Comparison of ENCODE assay signal across 7 fruit fly cellular contexts in the genomic region with DNA sequence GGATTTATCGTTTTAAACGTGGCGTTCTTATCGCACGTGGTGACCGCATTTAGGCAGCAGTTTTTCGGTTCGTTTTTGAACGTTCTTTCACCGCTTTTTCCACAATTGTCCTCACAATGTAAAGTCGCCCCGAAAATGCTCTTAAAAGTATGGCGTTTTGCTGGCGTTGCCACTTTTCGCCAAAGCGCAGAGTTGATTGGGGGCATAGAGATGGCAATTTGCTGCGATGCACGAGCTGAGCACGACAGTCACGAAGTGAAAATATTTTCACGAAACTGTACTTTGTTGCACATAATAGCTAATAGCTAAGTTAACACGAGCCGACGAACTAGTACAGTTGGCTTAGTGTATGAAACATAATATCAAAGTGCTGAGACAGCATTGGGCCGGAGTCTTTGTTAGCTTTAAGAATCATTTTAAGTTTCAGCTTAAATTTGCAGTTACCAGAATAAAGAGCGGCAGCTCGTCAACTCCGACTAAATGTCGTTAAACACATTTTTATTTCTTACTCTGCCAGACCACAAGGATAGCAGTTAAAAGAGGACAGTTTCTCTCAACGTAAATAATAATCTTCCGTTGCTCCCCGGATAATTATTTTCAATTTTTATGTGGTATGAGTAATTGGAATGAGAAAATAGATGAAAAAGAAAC.
TF ChIP-seq lines count a peak whose summit lies in the region.

A gene (minus strand): TSS at position 155 of the 651 bp plus-strand sequence.

- TF ChIP-seq CTCF in S2 (optimal IDR thresholded peaks at IDR 0.05; lab: Kevin White, UChicago) = peak; percentile 36 to 46
- TF ChIP-seq CTCF in whole organism, embryonic (GFP tag; optimal IDR thresholded peaks at IDR 0.05; lab: Kevin White, UChicago) = no peak

TF ChIP-seq in Kc167, 6 proteins besides CTCF, POLR2A, EP300 and RAD21:
- no peak for TF ChIP-seq psq (optimal IDR thresholded peaks at IDR 0.05; lab: Kevin White, UChicago)
- no peak for TF ChIP-seq h (optimal IDR thresholded peaks at IDR 0.05; lab: Kevin White, UChicago)
- no peak for TF ChIP-seq insv (optimal IDR thresholded peaks at IDR 0.05; lab: Kevin White, UChicago)
- no peak for TF ChIP-seq ttk (optimal IDR thresholded peaks at IDR 0.05; lab: Kevin White, UChicago)
- TF ChIP-seq Myc (optimal IDR thresholded peaks at IDR 0.05; lab: Kevin White, UChicago) = no peak
- TF ChIP-seq Sin3A (optimal IDR thresholded peaks at IDR 0.05; lab: Kevin White, UChicago) = peak; percentile 23

TF ChIP-seq in whole organism, adult, 20 proteins besides CTCF, POLR2A, EP300 and RAD21:
- TF ChIP-seq CG1620 (GFP tag; optimal IDR thresholded peaks at IDR 0.05; lab: Kevin White, UChicago) (peak; percentile 69), Mnt (GFP tag; optimal IDR thresholded peaks at IDR 0.05; lab: Kevin White, UChicago) (peak; percentile 27), tj (GFP tag; optimal IDR thresholded peaks at IDR 0.05; lab: Kevin White, UChicago) (peak; percentile 38), Crg-1 (GFP tag; optimal IDR thresholded peaks at IDR 0.05; lab: Kevin White, UChicago) (no peak)

TF ChIP-seq in whole organism, embryonic, 481 proteins besides CTCF, POLR2A, EP300 and RAD21 (continues in another document):
- TF ChIP-seq hkb (optimal IDR thresholded peaks at IDR 0.05; lab: Kevin White, UChicago) (no peak), hkb (GFP tag; IDR thresholded peaks at IDR 0.05; lab: Robert Waterston, UW) (no peak), ac (GFP tag; optimal IDR thresholded peaks at IDR 0.05; lab: Kevin White, UChicago) (no peak), CG15479 (GFP tag; optimal IDR thresholded peaks at IDR 0.05; lab: Kevin White, UChicago) (no peak), CG4328 (GFP tag; optimal IDR thresholded peaks at IDR 0.05; lab: Kevin White, UChicago) (no peak), dm (GFP tag; optimal IDR thresholded peaks at IDR 0.05; lab: Kevin White, UChicago) (peak; percentile 55), org-1 (GFP tag; optimal IDR thresholded peaks at IDR 0.05; lab: Kevin White, UChicago) (no peak), ci (GFP tag; IDR thresholded peaks at IDR 0.05; lab: Robert Waterston, UW) (peak; percentile 47; the same call in 1 of the 3 replicates), rib (GFP tag; IDR thresholded peaks at IDR 0.05; lab: Robert Waterston, UW) (no peak), Atf3 (GFP tag; optimal IDR thresholded peaks at IDR 0.05; lab: Kevin White, UChicago) (peak; percentile 13), ash1 (GFP tag; optimal IDR thresholded peaks at IDR 0.05; lab: Kevin White, UChicago) (no peak), BtbVII (GFP tag; optimal IDR thresholded peaks at IDR 0.05; lab: Kevin White, UChicago) (no peak), CG6254 (GFP tag; optimal IDR thresholded peaks at IDR 0.05; lab: Kevin White, UChicago) (no peak), mam (GFP tag; optimal IDR thresholded peaks at IDR 0.05; lab: Kevin White, UChicago) (peak; percentile 65), Sry-δ (GFP tag; optimal IDR thresholded peaks at IDR 0.05; lab: Kevin White, UChicago) (peak; percentile 92), ftz-f1 (GFP tag; optimal IDR thresholded peaks at IDR 0.05; lab: Kevin White, UChicago) (no peak), CG1529 (GFP tag; optimal IDR thresholded peaks at IDR 0.05; lab: Kevin White, UChicago) (no peak), fd64A (GFP tag; optimal IDR thresholded peaks at IDR 0.05; lab: Kevin White, UChicago) (no peak), wor (GFP tag; IDR thresholded peaks at IDR 0.05; lab: Robert Waterston, UW) (no peak)

TF ChIP-seq in whole organism, prepupa, 60 proteins besides CTCF, POLR2A, EP300 and RAD21:
- TF ChIP-seq lz (GFP tag; optimal IDR thresholded peaks at IDR 0.05; lab: Kevin White, UChicago) = peak; percentile 40
- peak; percentile 44 for TF ChIP-seq cyc (GFP tag; optimal IDR thresholded peaks at IDR 0.05; lab: Kevin White, UChicago)
- peak; percentile 5 for TF ChIP-seq CG3032 (tag; optimal IDR thresholded peaks at IDR 0.05; lab: Kevin White, UChicago)
- no peak for TF ChIP-seq Ets21C (GFP tag; optimal IDR thresholded peaks at IDR 0.05; lab: Kevin White, UChicago)
- TF ChIP-seq CG31627 (GFP tag; optimal IDR thresholded peaks at IDR 0.05; lab: Kevin White, UChicago) = peak; percentile 52
- no peak for TF ChIP-seq CG6276 (GFP tag; optimal IDR thresholded peaks at IDR 0.05; lab: Kevin White, UChicago)
- TF ChIP-seq Ets96B (tag; optimal IDR thresholded peaks at IDR 0.05; lab: Kevin White, UChicago) = no peak
- TF ChIP-seq Gug (GFP tag; IDR thresholded peaks at IDR 0.05; lab: Robert Waterston, UW) = no peak
- peak; percentile 73 for TF ChIP-seq dsx (GFP tag; optimal IDR thresholded peaks at IDR 0.05; lab: Kevin White, UChicago; ENCODE audit: poor library complexity, severe bottlenecking)
- TF ChIP-seq CG1621 (tag; optimal IDR thresholded peaks at IDR 0.05; lab: Kevin White, UChicago) = no peak
- TF ChIP-seq esn (GFP tag; optimal IDR thresholded peaks at IDR 0.05; lab: Kevin White, UChicago) = peak; percentile 39
- TF ChIP-seq CG6854 (GFP tag; optimal IDR thresholded peaks at IDR 0.05; lab: Kevin White, UChicago) = peak; percentile 19
- no peak for TF ChIP-seq pdm3 (GFP tag; optimal IDR thresholded peaks at IDR 0.05; lab: Kevin White, UChicago)
- TF ChIP-seq CG11762 (GFP tag; optimal IDR thresholded peaks at IDR 0.05; lab: Kevin White, UChicago; ENCODE audit: insufficient read depth) = no peak
- TF ChIP-seq Sox14 (GFP tag; optimal IDR thresholded peaks at IDR 0.05; lab: Kevin White, UChicago) = peak; percentile 65
- TF ChIP-seq salr (GFP tag; optimal IDR thresholded peaks at IDR 0.05; lab: Kevin White, UChicago) = no peak
- TF ChIP-seq ss (GFP tag; optimal IDR thresholded peaks at IDR 0.05; lab: Kevin White, UChicago) = no peak

TF ChIP-seq in whole organism, pupa, 21 proteins besides CTCF, POLR2A, EP300 and RAD21:
- TF ChIP-seq CG10348 (GFP tag; IDR thresholded peaks at IDR 0.05; lab: Robert Waterston, UW) (peak; percentile 13; the same call in 1 of the 2 replicates), CG4496 (GFP tag; IDR thresholded peaks at IDR 0.05; lab: Robert Waterston, UW) (0 out of 3 replicates have a peak, but pooled peaks have one; percentile 19), fd96Ca (GFP tag; IDR thresholded peaks at IDR 0.05; lab: Robert Waterston, UW) (0 out of 3 replicates have a peak, but pooled peaks have one; percentile 33), EcR (GFP tag; optimal IDR thresholded peaks at IDR 0.05; lab: Kevin White, UChicago) (no peak), Ets98B (GFP tag; IDR thresholded peaks at IDR 0.05; lab: Robert Waterston, UW) (no peak), CG9948 (tag; optimal IDR thresholded peaks at IDR 0.05; lab: Kevin White, UChicago) (no peak), CG34367 (tag; optimal IDR thresholded peaks at IDR 0.05; lab: Kevin White, UChicago) (no peak), Pif1A (GFP tag; optimal IDR thresholded peaks at IDR 0.05; lab: Kevin White, UChicago) (no peak)

TF ChIP-seq in whole organism, wandering third instar larva, 38 proteins besides CTCF, POLR2A, EP300 and RAD21:
- TF ChIP-seq Myc (optimal IDR thresholded peaks at IDR 0.05; lab: Kevin White, UChicago) = peak; percentile 67
- peak; percentile 92 for TF ChIP-seq woc (GFP tag; optimal IDR thresholded peaks at IDR 0.05; lab: Kevin White, UChicago)
- peak; percentile 3 for TF ChIP-seq Sp1 (GFP tag; optimal IDR thresholded peaks at IDR 0.05; lab: Kevin White, UChicago)
- TF ChIP-seq Hr78 (GFP tag; optimal IDR thresholded peaks at IDR 0.05; lab: Kevin White, UChicago) = no peak
- peak; percentile 85 for TF ChIP-seq Hr83 (GFP tag; optimal IDR thresholded peaks at IDR 0.05; lab: Kevin White, UChicago; ENCODE audit: poor library complexity, severe bottlenecking)
- TF ChIP-seq CG9705 (GFP tag; optimal IDR thresholded peaks at IDR 0.05; lab: Kevin White, UChicago) = peak; percentile 20
- TF ChIP-seq rgr (GFP tag; optimal IDR thresholded peaks at IDR 0.05; lab: Kevin White, UChicago) = no peak
- TF ChIP-seq Jra (GFP tag; optimal IDR thresholded peaks at IDR 0.05; lab: Kevin White, UChicago) = peak; percentile 10
- TF ChIP-seq Rel (GFP tag; optimal IDR thresholded peaks at IDR 0.05; lab: Kevin White, UChicago) = no peak
- peak; percentile 56 for TF ChIP-seq Rel (tag; optimal IDR thresholded peaks at IDR 0.05; lab: Kevin White, UChicago)
- TF ChIP-seq Dif (GFP tag; optimal IDR thresholded peaks at IDR 0.05; lab: Kevin White, UChicago; ENCODE audit: partially characterized antibody) = no peak
- peak; percentile 56 for TF ChIP-seq jim (GFP tag; optimal IDR thresholded peaks at IDR 0.05; lab: Kevin White, UChicago)
- peak in 1 of 2 experiments; percentile 56 for TF ChIP-seq foxo (GFP tag; optimal IDR thresholded peaks at IDR 0.05; lab: Kevin White, UChicago)
- TF ChIP-seq HLH106 (tag; optimal IDR thresholded peaks at IDR 0.05; lab: Kevin White, UChicago) = peak; percentile 20
